Fruit fly (Drosophila melanogaster) whole organism, pupa: Measurements from ENCODE around the gene Pfdn5.
A peak's percentile ranks its signal among the peaks of the same experiment; 100 is the strongest.

Experiments used
- CG32121 ChIP-seq: fragments of 200-800 bp; sonication (Bioruptor generic); IDR thresholded peaks from 2 replicates; pipeline ENCODE4 v1.3.6; 2022; ENCODE audit warnings: missing biosample characterization, missing genetic modification characterization
- CG34367 ChIP-seq: fragments of 200-800 bp; sonication (Bioruptor generic); optimal IDR thresholded peaks from 2 replicates; lab custom pipeline; 2018; ENCODE audit warnings: missing biosample characterization, mild to moderate bottlenecking, missing genetic modification characterization
- CG4496 ChIP-seq: fragments of 200-800 bp; sonication (Bioruptor generic); IDR thresholded peaks from 3 replicates; pipeline ENCODE4 v1.3.6; 2022; ENCODE audit warnings: missing biosample characterization, missing genetic modification characterization
- CG8301 ChIP-seq: fragments of 200-800 bp; sonication (Bioruptor generic); optimal IDR thresholded peaks from 2 replicates; lab custom pipeline; 2018; ENCODE audit warnings: missing biosample characterization, mild to moderate bottlenecking, missing genetic modification characterization
- CG9948 ChIP-seq: fragments of 200-800 bp; sonication (Bioruptor generic); optimal IDR thresholded peaks from 2 replicates; lab custom pipeline; 2018; ENCODE audit warnings: missing biosample characterization, mild to moderate bottlenecking, missing genetic modification characterization, moderate library complexity
- D1 ChIP-seq: fragments of 200-800 bp; sonication (Bioruptor generic); optimal IDR thresholded peaks from 2 replicates; lab custom pipeline; 2018; ENCODE audit warnings: missing biosample characterization, mild to moderate bottlenecking, missing genetic modification characterization, moderate library complexity
- EcR ChIP-seq: fragments of 200-800 bp; sonication (Bioruptor generic); optimal IDR thresholded peaks from 3 replicates; lab custom pipeline; 2019; ENCODE audit warnings: missing biosample characterization, missing genetic modification characterization, mild to moderate bottlenecking, moderate library complexity, missing genetic modification reagents
- Snoo ChIP-seq: fragments of 200-800 bp; sonication (Bioruptor generic); optimal IDR thresholded peaks from 3 replicates; lab custom pipeline; 2017; ENCODE audit warnings: missing biosample characterization, mild to moderate bottlenecking, missing genetic modification characterization, inconsistent platforms

dm6 chr3R:22525546-22526352, 38.9 kb downstream of the Pfdn5 start:
- TF ChIP-seq CG8301 (tag; lab: Kevin White, UChicago): no peak
- no peak for TF ChIP-seq Snoo
- no peak for TF ChIP-seq CG9948 (tag; lab: Kevin White, UChicago)
- no peak for TF ChIP-seq CG32121
- TF ChIP-seq EcR (GFP tag; lab: Kevin White, UChicago): no peak
- TF ChIP-seq CG34367 (tag; lab: Kevin White, UChicago): no peak
- TF ChIP-seq D1 (tag; lab: Kevin White, UChicago): peak; percentile 12
- no peak for TF ChIP-seq CG4496
